Worm (Caenorhabditis elegans): ENCODE measurements around the gene mccc-2.

mccc-2 gene

ce11 chrIII:9052371-9052978 lies 36.7 kb downstream of the mccc-2 start (continued):
- TF ChIP-seq lin-35 (GFP tag; optimal IDR thresholded peaks at IDR 0.05) (peak; percentile 34 to 43), sptf-1 (tag; optimal IDR thresholded peaks at IDR 0.05) (no peak), swsn-7 (tag; optimal IDR thresholded peaks at IDR 0.05) (peak; percentile 30), ces-1 (GFP tag; optimal IDR thresholded peaks at IDR 0.05) (no peak), pag-3 (tag; optimal IDR thresholded peaks at IDR 0.05; ENCODE audit: borderline replicate concordance, insufficient read depth) (peak; percentile 6), elt-2 (tag; optimal IDR thresholded peaks at IDR 0.05) (no peak), aha-1 (tag; optimal IDR thresholded peaks at IDR 0.05) (no peak), lin-13 (GFP tag; optimal IDR thresholded peaks at IDR 0.05) (peak; percentile 17), lsy-2 (tag; optimal IDR thresholded peaks at IDR 0.05) (peak; percentile 34 to 47), grh-1 (GFP tag; IDR thresholded peaks at IDR 0.05) (no peak; the same call in 1 of the 2 replicates), nhr-76 (tag; optimal IDR thresholded peaks at IDR 0.05) (no peak), unc-30 (tag; optimal IDR thresholded peaks at IDR 0.05) (no peak), nhr-28 (tag; optimal IDR thresholded peaks at IDR 0.05) (no peak), mef-2 (tag; optimal IDR thresholded peaks at IDR 0.05) (no peak), blmp-1 (tag; optimal IDR thresholded peaks at IDR 0.05) (peak; percentile 31), ceh-90 (tag; optimal IDR thresholded peaks at IDR 0.05) (no peak), snu-23 (GFP tag; optimal IDR thresholded peaks at IDR 0.05) (peak; percentile 72), unc-130 (tag; optimal IDR thresholded peaks at IDR 0.05) (peak; percentile 48), fkh-10 (GFP tag; optimal IDR thresholded peaks at IDR 0.05) (no peak), egl-13 (tag; optimal IDR thresholded peaks at IDR 0.05) (peak; percentile 23), elt-3 (tag; optimal IDR thresholded peaks at IDR 0.05) (no peak), pqm-1 (tag; optimal IDR thresholded peaks at IDR 0.05) (no peak), fkh-4 (tag; optimal IDR thresholded peaks at IDR 0.05; ENCODE audit: borderline replicate concordance) (no peak), ama-1 (optimal IDR thresholded peaks at IDR 0.05) (peak; percentile 28), snpc-4 (tag; optimal IDR thresholded peaks at IDR 0.05) (no peak), C16A3.4 (tag; optimal IDR thresholded peaks at IDR 0.05) (no peak), fkh-8 (tag; optimal IDR thresholded peaks at IDR 0.05) (peak; percentile 66), nhr-47 (tag; optimal IDR thresholded peaks at IDR 0.05) (peak; percentile 39), sox-4 (tag; optimal IDR thresholded peaks at IDR 0.05) (no peak), hlh-4 (tag; optimal IDR thresholded peaks at IDR 0.05) (no peak), tbx-2 (tag; optimal IDR thresholded peaks at IDR 0.05) (peak; percentile 36), nhr-19 (GFP tag; conservative IDR thresholded peaks at IDR 0.05) (peak; percentile 43), fos-1 (tag; optimal IDR thresholded peaks at IDR 0.05) (no peak), xbp-1 (tag; optimal IDR thresholded peaks at IDR 0.05) (peak; percentile 49), dsc-1 (tag; optimal IDR thresholded peaks at IDR 0.05) (peak; percentile 42), nhr-12 (tag; optimal IDR thresholded peaks at IDR 0.05) (no peak), mab-9 (GFP tag; IDR thresholded peaks at IDR 0.05) (peak; percentile 62), nhr-71 (tag; optimal IDR thresholded peaks at IDR 0.05) (peak; percentile 58), lin-14 (GFP tag; optimal IDR thresholded peaks at IDR 0.05) (peak; percentile 67), ceh-8 (GFP tag; optimal IDR thresholded peaks at IDR 0.05) (no peak), nhr-85 (tag) (no peak), zip-4 (GFP tag; optimal IDR thresholded peaks at IDR 0.05) (no peak), rnt-1 (tag; optimal IDR thresholded peaks at IDR 0.05) (peak; percentile 49), ets-5 (GFP tag; IDR thresholded peaks at IDR 0.05) (no peak), lir-3 (tag; optimal IDR thresholded peaks at IDR 0.05; ENCODE audit: poor library complexity) (no peak), zag-1 (tag; optimal IDR thresholded peaks at IDR 0.05) (no peak), ceh-88 (GFP tag; IDR thresholded peaks at IDR 0.05) (peak; percentile 41; the same call in 1 of the 2 replicates), aly-2 (tag; optimal IDR thresholded peaks at IDR 0.05) (peak; percentile 7)
